Worm (Caenorhabditis elegans) whole organism, L3 larva: ENCODE measurements around the gene F55H2.7.

Experiments
- ama-1 ChIP-seq: fragments of 150-350 bp; optimal IDR thresholded peaks from 2 replicates; lab custom pipeline; 2018
- ceh-16 ChIP-seq: sonication (generic microtip); optimal IDR thresholded peaks from 2 replicates; lab custom pipeline; 2017; ENCODE audit warnings: missing biosample characterization, missing genetic modification characterization
- ceh-28 ChIP-seq: fragments of 150-350 bp; optimal IDR thresholded peaks from 2 replicates; lab custom pipeline; 2014; ENCODE audit warnings: missing biosample characterization, missing genetic modification reagents, missing genetic modification characterization
- egl-27 ChIP-seq: sonication (generic microtip); optimal IDR thresholded peaks from 4 replicates; lab custom pipeline; 2017; ENCODE audit warnings: missing biosample characterization, missing genetic modification reagents, missing genetic modification characterization
- elt-1 ChIP-seq: fragments of 150-350 bp; optimal IDR thresholded peaks from 2 replicates; lab custom pipeline; 2014; ENCODE audit warnings: missing biosample characterization, missing genetic modification characterization
- elt-2 ChIP-seq: sonication (generic microtip); optimal IDR thresholded peaks from 2 replicates; lab custom pipeline; 2016; ENCODE audit warnings: missing genetic modification reagents, mild to moderate bottlenecking, missing genetic modification characterization, missing compliant biosample characterization
- elt-3 ChIP-seq, 3 experiments: fragments of 150-350 bp in 1 of 3; sonication (generic microtip) in 2 of 3; optimal IDR thresholded peaks; 2 replicates in 2 of 3; 4 replicates in 1 of 3; lab custom pipeline; 2014 to 2017; ENCODE audit warnings: missing biosample characterization in 3 of 3, missing genetic modification characterization in 3 of 3
- fkh-10 ChIP-seq: sonication (generic microtip); optimal IDR thresholded peaks from 2 replicates; lab custom pipeline; 2017; ENCODE audit warnings: missing biosample characterization, missing genetic modification reagents, missing genetic modification characterization
- fkh-2 ChIP-seq: fragments of 150-350 bp; optimal IDR thresholded peaks from 2 replicates; lab custom pipeline; 2014; ENCODE audit warnings: missing biosample characterization, missing genetic modification reagents, missing genetic modification characterization
- fos-1 ChIP-seq: fragments of 150-350 bp; optimal IDR thresholded peaks from 2 replicates; lab custom pipeline; 2014; ENCODE audit warnings: missing biosample characterization, missing genetic modification characterization
- hmg-11 ChIP-seq: sonication (generic microtip); optimal IDR thresholded peaks from 2 replicates; lab custom pipeline; 2016; ENCODE audit warnings: missing genetic modification characterization, missing compliant biosample characterization
- jun-1 ChIP-seq: fragments of 150-350 bp; optimal IDR thresholded peaks from 2 replicates; lab custom pipeline; 2014; ENCODE audit warnings: missing biosample characterization, missing genetic modification reagents, missing genetic modification characterization
- lin-15B ChIP-seq: fragments of 150-350 bp; optimal IDR thresholded peaks from 2 replicates; lab custom pipeline; 2014; ENCODE audit warnings: missing biosample characterization, missing genetic modification characterization
- lin-39 ChIP-seq: fragments of 150-350 bp; optimal IDR thresholded peaks from 2 replicates; lab custom pipeline; 2018; ENCODE audit warnings: missing biosample characterization, missing genetic modification reagents, missing genetic modification characterization
- lsy-12 ChIP-seq: sonication (generic microtip); optimal IDR thresholded peaks from 2 replicates; lab custom pipeline; 2016; ENCODE audit warnings: mild to moderate bottlenecking, missing genetic modification characterization, missing compliant biosample characterization
- nfya-1 ChIP-seq: sonication (generic microtip); optimal IDR thresholded peaks from 2 replicates; lab custom pipeline; 2017; ENCODE audit warnings: missing genetic modification characterization, mild to moderate bottlenecking, missing compliant biosample characterization, antibody characterized with exemption, moderate library complexity; ENCODE audit not compliant: insufficient read depth
- nhr-11 ChIP-seq: fragments of 150-350 bp; optimal IDR thresholded peaks from 2 replicates; lab custom pipeline; 2014; ENCODE audit warnings: missing biosample characterization, missing genetic modification characterization
- nhr-12 ChIP-seq: fragments of 150-350 bp; optimal IDR thresholded peaks from 2 replicates; lab custom pipeline; 2014; ENCODE audit warnings: missing biosample characterization, missing genetic modification characterization
- nhr-23 ChIP-seq: fragments of 150-350 bp; optimal IDR thresholded peaks from 2 replicates; lab custom pipeline; 2014; ENCODE audit warnings: missing biosample characterization, missing genetic modification reagents, missing genetic modification characterization
- nhr-25 ChIP-seq: sonication (generic microtip); optimal IDR thresholded peaks from 2 replicates; lab custom pipeline; 2017; ENCODE audit warnings: missing biosample characterization, missing genetic modification characterization
- nhr-43 ChIP-seq: sonication (generic microtip); optimal IDR thresholded peaks from 2 replicates; lab custom pipeline; 2016; ENCODE audit warnings: mild to moderate bottlenecking, missing genetic modification characterization, missing compliant biosample characterization; ENCODE audit not compliant: poor library complexity, severe bottlenecking
- nhr-76 ChIP-seq: fragments of 150-350 bp; sonication (generic microtip); optimal IDR thresholded peaks from 5 replicates; lab custom pipeline; 2014; ENCODE audit warnings: missing biosample characterization, missing genetic modification characterization
- nhr-77 ChIP-seq: fragments of 150-350 bp; optimal IDR thresholded peaks from 2 replicates; lab custom pipeline; 2014; ENCODE audit warnings: missing biosample characterization, missing genetic modification characterization
- pha-4 ChIP-seq: fragments of 150-350 bp; optimal IDR thresholded peaks from 2 replicates; lab custom pipeline; 2014; ENCODE audit warnings: missing biosample characterization, missing genetic modification reagents, missing genetic modification characterization
- pqm-1 ChIP-seq: fragments of 150-350 bp; optimal IDR thresholded peaks from 2 replicates; lab custom pipeline; 2017; ENCODE audit warnings: missing biosample characterization, missing genetic modification characterization, inconsistent platforms
- snpc-4 ChIP-seq: fragments of 150-350 bp; optimal IDR thresholded peaks from 2 replicates; lab custom pipeline; 2014; ENCODE audit warnings: missing biosample characterization, missing genetic modification characterization
- unc-62 ChIP-seq: fragments of 150-350 bp; sonication (generic microtip); optimal IDR thresholded peaks from 4 replicates; lab custom pipeline; 2014; ENCODE audit warnings: missing biosample characterization, missing genetic modification reagents, missing genetic modification characterization
- zag-1 ChIP-seq: fragments of 150-350 bp; optimal IDR thresholded peaks from 2 replicates; lab custom pipeline; 2014; ENCODE audit warnings: missing biosample characterization, missing genetic modification characterization
- ztf-11 ChIP-seq: fragments of 150-350 bp; optimal IDR thresholded peaks from 2 replicates; lab custom pipeline; 2014; ENCODE audit warnings: missing biosample characterization, missing genetic modification characterization
- ztf-4 ChIP-seq: fragments of 150-350 bp; optimal IDR thresholded peaks from 2 replicates; lab custom pipeline; 2014; ENCODE audit warnings: missing biosample characterization, missing genetic modification characterization

F55H2.7 gene

ce11 chrIII:9467095-9467494 is 49.0 kb downstream of the F55H2.7 start, which contains the start of gene baf-1 (continued):
- TF ChIP-seq fos-1 (no peak), nhr-11 (no peak), snpc-4 (tag; lab: Kevin White, UChicago) (peak; percentile 51)

ce11 chrIII:9465865-9466264 is 50.2 kb downstream of the F55H2.7 start, which contains the start of gene B0464.6:
Gene B0464.6, minus strand, starts transcription at chrIII:9465965.
- TF ChIP-seq ztf-11 (tag; lab: Kevin White, UChicago) (no peak), jun-1 (tag; lab: Kevin White, UChicago) (no peak), fkh-10 (GFP tag; lab: Kevin White, UChicago) (no peak), elt-1 (tag; lab: Kevin White, UChicago) (no peak), ama-1 (lab: Kevin White, UChicago) (no peak), nhr-76 (no peak), lin-15B (tag; lab: Kevin White, UChicago) (no peak), ceh-16 (tag; lab: Kevin White, UChicago) (no peak), nhr-25 (tag; lab: Kevin White, UChicago) (no peak), fkh-2 (no peak), ceh-28 (tag; lab: Kevin White, UChicago) (no peak), nhr-12 (no peak), nhr-77 (tag; lab: Kevin White, UChicago) (no peak), egl-27 (tag; lab: Kevin White, UChicago) (no peak), lin-39 (tag; lab: Kevin White, UChicago) (no peak), nhr-23 (tag; lab: Kevin White, UChicago) (no peak), ztf-4 (tag; lab: Kevin White, UChicago) (no peak), elt-3 (tag; optimal IDR thresholded peaks at IDR 0.05; lab: Kevin White, UChicago) (no peak)

DNA sequence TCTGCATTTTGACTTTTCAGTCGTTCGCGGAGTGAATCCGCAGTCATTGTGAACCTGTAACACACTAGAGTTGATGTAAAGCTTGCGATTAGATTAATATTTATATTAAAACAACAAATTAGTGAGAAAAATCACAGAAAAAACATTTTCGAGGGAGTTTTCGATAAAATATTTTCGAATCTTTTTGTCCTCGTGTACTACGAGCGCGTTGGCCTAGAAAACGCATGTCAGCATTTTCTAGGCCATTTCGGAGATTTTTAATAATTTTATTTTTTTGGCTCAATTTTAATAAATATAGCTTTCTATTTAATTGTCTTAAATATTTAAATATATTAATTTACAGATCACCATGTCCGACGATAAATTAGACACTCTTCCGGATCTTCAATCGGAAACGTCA is 50.6 kb downstream of the F55H2.7 start, which contains the start of gene B0464.9:
B0464.9 (plus strand) TSS at position 344 of the 400 bp plus-strand sequence.
- peak; percentile 66 for TF ChIP-seq nhr-23 (tag; lab: Kevin White, UChicago)
- TF ChIP-seq zag-1 (tag; lab: Kevin White, UChicago): no peak
- peak; percentile 8 for TF ChIP-seq hmg-11 (tag; lab: Kevin White, UChicago)
- no peak for TF ChIP-seq snpc-4 (tag; lab: Kevin White, UChicago)
- no peak for TF ChIP-seq unc-62 (GFP tag; lab: Kevin White, UChicago)
- no peak for TF ChIP-seq ztf-4 (tag; lab: Kevin White, UChicago)
- TF ChIP-seq elt-2: peak; percentile 10
- TF ChIP-seq lsy-12 (tag; lab: Kevin White, UChicago): peak; percentile 21
- TF ChIP-seq pha-4 (tag; lab: Kevin White, UChicago): peak; percentile 64
- TF ChIP-seq nhr-43 (tag; lab: Kevin White, UChicago): peak; percentile 77
- peak; percentile 42 for TF ChIP-seq pqm-1 (tag; lab: Kevin White, UChicago)
- TF ChIP-seq lin-15B (tag; lab: Kevin White, UChicago): peak; percentile 79
- no peak for TF ChIP-seq fos-1
- peak; percentile 35 for TF ChIP-seq nfya-1 (tag; lab: Kevin White, UChicago)
